Worm (Caenorhabditis elegans) whole organism, late embryonic: ENCODE results near the gene srg-24.

ENCODE experiments used
- C08G9.2 ChIP-seq: sonication (generic microtip); optimal IDR thresholded peaks from 2 replicates; lab custom pipeline; 2016; ENCODE audit warnings: mild to moderate bottlenecking, missing genetic modification characterization, moderate library complexity, missing compliant biosample characterization
- K02D7.2 ChIP-seq: sonication (generic microtip); optimal IDR thresholded peaks from 2 replicates; lab custom pipeline; 2017; ENCODE audit warnings: mild to moderate bottlenecking, missing genetic modification characterization, missing compliant biosample characterization
- K09A11.1 ChIP-seq: sonication (generic microtip); optimal IDR thresholded peaks from 2 replicates; lab custom pipeline; 2017; ENCODE audit warnings: antibody characterized with exemption, mild to moderate bottlenecking, missing genetic modification characterization, missing compliant biosample characterization; ENCODE audit not compliant: insufficient read depth
- ama-1 ChIP-seq: fragments of 150-350 bp; optimal IDR thresholded peaks from 2 replicates; lab custom pipeline; 2014
- ceh-22 ChIP-seq: sonication (generic microtip); optimal IDR thresholded peaks from 2 replicates; lab custom pipeline; 2017; ENCODE audit warnings: missing biosample characterization, missing genetic modification characterization
- ceh-24 ChIP-seq: sonication (generic microtip); optimal IDR thresholded peaks from 2 replicates; lab custom pipeline; 2016; ENCODE audit warnings: mild to moderate bottlenecking, missing genetic modification characterization, missing compliant biosample characterization
- ceh-34 ChIP-seq: sonication (generic microtip); optimal IDR thresholded peaks from 2 replicates; lab custom pipeline; 2016; ENCODE audit warnings: mild to moderate bottlenecking, missing genetic modification characterization, missing compliant biosample characterization
- ceh-45 ChIP-seq: fragments of 200-800 bp; sonication (Bioruptor generic); IDR thresholded peaks from 2 replicates; pipeline ENCODE4 v1.3.6; 2022; ENCODE audit warnings: missing genetic modification reagents, missing genetic modification characterization, missing compliant biosample characterization
- ceh-6 ChIP-seq: fragments of 200-800 bp; sonication (Bioruptor generic); optimal IDR thresholded peaks from 2 replicates; lab custom pipeline; 2018; ENCODE audit warnings: mild to moderate bottlenecking, missing genetic modification characterization, missing compliant biosample characterization
- che-1 ChIP-seq: sonication (generic microtip); optimal IDR thresholded peaks from 2 replicates; lab custom pipeline; 2016; ENCODE audit warnings: mild to moderate bottlenecking, missing genetic modification characterization, missing compliant biosample characterization
- dve-1 ChIP-seq: sonication (generic microtip); optimal IDR thresholded peaks from 2 replicates; lab custom pipeline; 2017; ENCODE audit warnings: antibody characterized with exemption, mild to moderate bottlenecking, missing genetic modification characterization, missing compliant biosample characterization
- elt-2 ChIP-seq: sonication (generic microtip); optimal IDR thresholded peaks from 2 replicates; lab custom pipeline; 2016; ENCODE audit warnings: missing genetic modification reagents, missing genetic modification characterization, missing compliant biosample characterization
- elt-4 ChIP-seq: sonication (generic microtip); optimal IDR thresholded peaks from 2 replicates; lab custom pipeline; 2016; ENCODE audit warnings: missing genetic modification characterization, missing compliant biosample characterization
- ets-4 ChIP-seq: sonication (generic microtip); optimal IDR thresholded peaks from 2 replicates; lab custom pipeline; 2016; ENCODE audit warnings: missing genetic modification characterization, missing compliant biosample characterization
- fkh-10 ChIP-seq: fragments of 150-350 bp; optimal IDR thresholded peaks from 2 replicates; lab custom pipeline; 2014; ENCODE audit warnings: missing biosample characterization, missing genetic modification reagents, missing genetic modification characterization
- gmeb-2 ChIP-seq: sonication (generic microtip); optimal IDR thresholded peaks from 2 replicates; lab custom pipeline; 2016; ENCODE audit warnings: missing genetic modification characterization, inconsistent platforms, missing compliant biosample characterization
- hlh-6 ChIP-seq: sonication (generic microtip); optimal IDR thresholded peaks from 2 replicates; lab custom pipeline; 2016; ENCODE audit warnings: missing genotype, missing genetic modification characterization, missing compliant biosample characterization
- lim-6 ChIP-seq: sonication (generic microtip); optimal IDR thresholded peaks from 2 replicates; lab custom pipeline; 2016; ENCODE audit warnings: missing genetic modification characterization, missing compliant biosample characterization
- mec-3 ChIP-seq: sonication (generic microtip); optimal IDR thresholded peaks from 2 replicates; lab custom pipeline; 2016; ENCODE audit warnings: borderline replicate concordance, missing genetic modification characterization, missing compliant biosample characterization
- odd-2 ChIP-seq: sonication (generic microtip); optimal IDR thresholded peaks from 2 replicates; lab custom pipeline; 2017; ENCODE audit warnings: antibody characterized with exemption, mild to moderate bottlenecking, missing genetic modification characterization, missing compliant biosample characterization
- pat-9 ChIP-seq: fragments of 200-800 bp; sonication (Bioruptor generic); optimal IDR thresholded peaks from 2 replicates; lab custom pipeline; 2018; ENCODE audit warnings: mild to moderate bottlenecking, missing genetic modification characterization, moderate library complexity, missing compliant biosample characterization
- pha-4 ChIP-seq: fragments of 150-350 bp; optimal IDR thresholded peaks from 2 replicates; lab custom pipeline; 2018; ENCODE audit warnings: missing biosample characterization, missing genetic modification reagents, missing genetic modification characterization
- ref-2 ChIP-seq: sonication (generic microtip); optimal IDR thresholded peaks from 2 replicates; lab custom pipeline; 2016; ENCODE audit warnings: missing genetic modification characterization, missing compliant biosample characterization
- rnt-1 ChIP-seq: sonication (generic microtip); optimal IDR thresholded peaks from 2 replicates; lab custom pipeline; 2016; ENCODE audit warnings: missing genetic modification characterization, missing compliant biosample characterization
- sox-2 ChIP-seq: fragments of 200-800 bp; sonication (Bioruptor generic); IDR thresholded peaks from 2 replicates; pipeline ENCODE4 v1.3.6; 2022; ENCODE audit warnings: missing genetic modification reagents, missing genetic modification characterization, missing compliant biosample characterization
- sox-4 ChIP-seq: sonication (generic microtip); optimal IDR thresholded peaks from 2 replicates; lab custom pipeline; 2017; ENCODE audit warnings: mild to moderate bottlenecking, missing genetic modification characterization, inconsistent platforms, missing compliant biosample characterization
- syd-9 ChIP-seq: sonication (generic microtip); optimal IDR thresholded peaks from 2 replicates; lab custom pipeline; 2016; ENCODE audit warnings: mild to moderate bottlenecking, missing genetic modification characterization, moderate library complexity, missing compliant biosample characterization
- tbx-2 ChIP-seq: sonication (generic microtip); optimal IDR thresholded peaks from 2 replicates; lab custom pipeline; 2016; ENCODE audit warnings: missing genetic modification characterization, missing compliant biosample characterization
- ttx-3 ChIP-seq: sonication (generic microtip); optimal IDR thresholded peaks from 2 replicates; lab custom pipeline; 2016; ENCODE audit warnings: missing genetic modification reagents, missing genetic modification characterization, missing compliant biosample characterization
- unc-3 ChIP-seq, 2 experiments: fragments of 200-800 bp in 1 of 2; sonication (Bioruptor generic) in 1 of 2; sonication (generic microtip) in 1 of 2; conservative IDR thresholded peaks in 1 of 2; optimal IDR thresholded peaks in 1 of 2; 2 replicates each; pipeline versions ENCODE4 v1.3.6 to Lab custom; 2016 to 2022; ENCODE audit warnings: missing compliant biosample characterization in 2 of 2, missing genetic modification characterization in 2 of 2, missing genetic modification reagents in 1 of 2
- unc-42 ChIP-seq: sonication (generic microtip); optimal IDR thresholded peaks from 2 replicates; lab custom pipeline; 2016; ENCODE audit warnings: missing genotype, missing genetic modification characterization, missing compliant biosample characterization
- unc-55 ChIP-seq: sonication (generic microtip); optimal IDR thresholded peaks from 2 replicates; lab custom pipeline; 2017; ENCODE audit warnings: missing biosample characterization, missing genetic modification reagents, missing genetic modification characterization
- unc-86 ChIP-seq: sonication (generic microtip); optimal IDR thresholded peaks from 2 replicates; lab custom pipeline; 2016; ENCODE audit warnings: missing genetic modification characterization, missing compliant biosample characterization
- zip-5 ChIP-seq: sonication (generic microtip); optimal IDR thresholded peaks from 2 replicates; lab custom pipeline; 2016; ENCODE audit warnings: missing genetic modification characterization, missing compliant biosample characterization

The srg-24 gene

DNA sequence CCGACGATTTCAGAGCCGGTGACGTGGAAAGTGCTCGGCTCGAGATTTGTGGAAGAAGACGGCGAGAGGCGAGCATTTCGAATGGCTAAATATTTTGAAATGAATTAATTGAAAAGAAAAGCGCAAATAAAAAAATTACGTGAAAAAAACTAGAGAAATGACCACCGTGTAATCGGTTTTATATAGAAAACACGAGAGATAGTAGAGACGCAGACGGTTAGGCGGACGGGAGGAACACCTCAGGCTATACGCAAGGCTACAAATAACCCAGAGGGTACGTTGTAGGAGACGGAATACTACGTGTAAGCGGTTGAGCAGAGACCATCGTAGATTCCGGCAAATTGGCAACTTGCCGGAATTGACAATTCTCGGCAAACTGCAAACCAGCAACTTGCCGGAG is 10.7 kb upstream of the srg-24 start, which contains the start of gene Y25C1A.13:
Y25C1A.13 (minus strand) TSS at position 101 of the 400 bp plus-strand sequence.
- TF ChIP-seq pha-4 (tag; lab: Kevin White, UChicago): no peak
- TF ChIP-seq ceh-6: no peak
- TF ChIP-seq tbx-2: no peak
- no peak for TF ChIP-seq zip-5 (tag; lab: Kevin White, UChicago)
- TF ChIP-seq odd-2 (tag; lab: Kevin White, UChicago): no peak
- TF ChIP-seq ceh-22: no peak
- no peak for TF ChIP-seq gmeb-2 (tag; lab: Kevin White, UChicago)
- no peak for TF ChIP-seq che-1
- TF ChIP-seq, all 69 proteins: peak for 0

DNA sequence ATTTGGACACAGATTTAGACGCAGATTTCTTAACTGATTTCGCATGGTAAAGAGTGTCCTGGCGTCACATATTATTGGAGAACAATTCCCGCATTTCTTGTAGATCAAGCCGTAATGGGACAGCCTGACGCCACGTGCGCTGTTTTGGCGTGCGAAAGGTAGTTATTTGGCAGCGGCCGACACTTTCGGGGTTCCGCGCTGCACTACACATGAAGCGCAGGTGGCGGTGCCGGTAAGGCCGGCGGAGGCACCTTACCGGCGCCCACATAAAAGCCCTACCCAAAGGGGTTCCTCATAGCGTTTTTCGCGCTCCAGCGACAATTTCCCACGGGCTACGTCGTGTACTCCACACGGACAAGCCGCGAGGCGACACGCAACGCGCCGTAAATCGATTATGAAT is 9.7 kb upstream of the srg-24 start:
- TF ChIP-seq ceh-45 (GFP tag; lab: Robert Waterston, UW): no peak
- TF ChIP-seq sox-2 (GFP tag; lab: Robert Waterston, UW): no peak
- TF ChIP-seq mec-3 (tag; lab: Kevin White, UChicago): no peak
- TF ChIP-seq K09A11.1 (tag; lab: Kevin White, UChicago): no peak
- TF ChIP-seq elt-2 (tag; lab: Kevin White, UChicago): no peak
- no peak for TF ChIP-seq ceh-24 (tag; lab: Kevin White, UChicago)
- TF ChIP-seq unc-42 (tag; lab: Kevin White, UChicago): no peak
- TF ChIP-seq unc-55 (GFP tag; lab: Kevin White, UChicago): no peak
- no peak for TF ChIP-seq lim-6 (tag; lab: Kevin White, UChicago)
- TF ChIP-seq unc-86 (tag; lab: Kevin White, UChicago): no peak
- TF ChIP-seq, all 69 proteins: peak for 0

DNA sequence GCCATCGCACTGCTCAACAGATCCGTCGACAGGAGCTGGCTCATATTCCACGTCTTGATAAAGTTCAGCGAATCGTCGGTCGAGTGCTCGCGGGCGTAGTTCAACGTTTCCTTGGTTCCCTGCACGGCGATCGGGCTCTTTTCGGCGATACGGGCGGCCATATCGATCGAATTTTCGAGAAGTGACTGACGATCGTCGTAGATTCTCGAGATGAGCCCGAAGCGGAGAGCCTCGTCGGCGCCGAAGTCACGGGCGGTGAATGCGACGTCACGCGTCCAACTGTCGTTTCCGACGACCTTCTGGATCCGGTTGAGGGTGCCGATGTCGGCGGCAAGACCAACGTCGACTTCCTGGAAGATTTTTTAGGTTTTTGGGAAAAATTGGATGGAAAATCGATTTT is 9.1 kb upstream of the srg-24 start:
- TF ChIP-seq syd-9 (tag; lab: Kevin White, UChicago): no peak
- no peak for TF ChIP-seq ets-4
- no peak for TF ChIP-seq unc-3 (GFP tag; conservative IDR thresholded peaks at IDR 0.05; lab: Robert Waterston, UW)
- TF ChIP-seq unc-3 (tag; optimal IDR thresholded peaks at IDR 0.05; lab: Kevin White, UChicago): no peak
- no peak for TF ChIP-seq ttx-3 (tag; lab: Kevin White, UChicago)
- no peak for TF ChIP-seq ama-1
- no peak for TF ChIP-seq ref-2 (tag; lab: Kevin White, UChicago)

DNA sequence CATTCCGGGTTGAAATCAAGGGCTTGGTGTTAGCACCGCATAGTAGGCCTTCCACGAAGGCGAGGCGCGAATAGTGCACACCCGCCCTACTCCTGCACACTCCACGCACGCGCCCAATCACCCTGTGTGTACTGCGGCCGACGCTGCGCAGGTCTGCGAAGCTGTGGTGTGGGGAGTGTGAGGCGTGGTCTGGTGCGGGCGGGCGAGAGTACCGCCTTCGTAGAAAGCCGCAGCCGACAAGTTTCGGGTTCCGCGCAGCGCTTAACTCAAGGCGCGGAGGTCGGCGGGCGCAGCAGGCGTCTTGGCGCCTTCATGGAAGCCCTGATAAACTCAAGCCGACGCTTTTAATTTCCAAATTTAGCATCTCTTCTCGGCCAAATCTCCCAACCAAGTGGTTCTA is 7.7 kb upstream of the srg-24 start:
- TF ChIP-seq hlh-6 (tag; lab: Kevin White, UChicago) (peak; percentile 34), zip-5 (tag; lab: Kevin White, UChicago) (no peak)

DNA sequence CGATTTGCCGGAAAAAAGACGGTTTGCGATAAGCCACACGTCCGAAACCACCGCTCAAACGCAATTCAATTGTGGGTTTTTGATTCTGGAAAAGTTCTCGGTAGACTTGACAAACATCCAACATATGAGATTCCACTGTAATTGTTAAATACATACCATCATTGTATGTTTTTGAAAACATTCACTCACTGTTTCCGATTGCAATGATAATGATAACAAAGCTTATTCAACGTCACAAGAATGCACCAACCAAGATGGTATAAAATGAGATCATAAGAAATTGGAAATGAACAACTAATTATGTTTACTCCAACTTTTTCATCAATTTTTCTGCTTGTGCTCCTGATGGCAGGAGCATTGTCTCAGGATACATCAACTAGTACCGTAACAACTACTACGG is 5.3 kb upstream of the srg-24 start, which contains the start of gene clec-122:
clec-122 (plus strand) TSS at position 301 of the 400 bp plus-strand sequence.
- no peak for TF ChIP-seq C08G9.2 (tag; lab: Kevin White, UChicago)
- no peak for TF ChIP-seq sox-4 (tag; lab: Kevin White, UChicago)
- TF ChIP-seq elt-2 (tag; lab: Kevin White, UChicago): no peak
- TF ChIP-seq fkh-10 (GFP tag; lab: Kevin White, UChicago): no peak
- no peak for TF ChIP-seq unc-42 (tag; lab: Kevin White, UChicago)
- TF ChIP-seq elt-4: no peak
- no peak for TF ChIP-seq ceh-34 (tag; lab: Kevin White, UChicago)
- TF ChIP-seq mec-3 (tag; lab: Kevin White, UChicago): no peak
- no peak for TF ChIP-seq K02D7.2
- no peak for TF ChIP-seq rnt-1 (tag; lab: Kevin White, UChicago)
- no peak for TF ChIP-seq pat-9
- TF ChIP-seq dve-1 (tag; lab: Kevin White, UChicago): no peak
